Worm (Caenorhabditis elegans): Measurements from ENCODE around the gene AC3.5.

- TF ChIP-seq snpc-4 (tag; optimal IDR thresholded peaks at IDR 0.05) (no peak), egl-27 (tag; optimal IDR thresholded peaks at IDR 0.05) (no peak), ces-1 (GFP tag; optimal IDR thresholded peaks at IDR 0.05) (no peak), nhr-12 (tag; optimal IDR thresholded peaks at IDR 0.05) (no peak), fos-1 (tag; optimal IDR thresholded peaks at IDR 0.05) (no peak), aly-2 (tag; optimal IDR thresholded peaks at IDR 0.05) (no peak), nhr-11 (tag; optimal IDR thresholded peaks at IDR 0.05) (no peak), blmp-1 (tag; optimal IDR thresholded peaks at IDR 0.05) (no peak), nhr-19 (GFP tag; conservative IDR thresholded peaks at IDR 0.05) (no peak), nhr-84 (tag; optimal IDR thresholded peaks at IDR 0.05) (no peak), lin-39 (tag; optimal IDR thresholded peaks at IDR 0.05) (no peak), lir-3 (tag; optimal IDR thresholded peaks at IDR 0.05; ENCODE audit: poor library complexity) (no peak), nhr-76 (tag; optimal IDR thresholded peaks at IDR 0.05) (no peak), vab-15 (tag; optimal IDR thresholded peaks at IDR 0.05) (no peak)
These were observed 16.4 kb upstream of the AC3.5 start, which contains the start of gene ugt-49 for ce11 chrV:10371951-10372350.

All from whole organism, L1 larva.